Fruit fly (Drosophila melanogaster) Kc167 (cell line): Measurements from ENCODE around the gene CG6972.

Experiments
- Myc ChIP-seq: fragments of >200 bp; optimal IDR thresholded peaks from 2 replicates; lab custom pipeline; 2017; ENCODE audit warnings: missing external identifiers
- Sin3A ChIP-seq: fragments of >200 bp; optimal IDR thresholded peaks from 2 replicates; lab custom pipeline; 2018; ENCODE audit warnings: missing external identifiers
- h ChIP-seq: fragments of >200 bp; optimal IDR thresholded peaks from 3 replicates; lab custom pipeline; 2018; ENCODE audit warnings: missing external identifiers
- insv ChIP-seq: fragments of >200 bp; optimal IDR thresholded peaks from 3 replicates; lab custom pipeline; 2018; ENCODE audit warnings: missing external identifiers
- psq ChIP-seq: fragments of >200 bp; optimal IDR thresholded peaks from 2 replicates; lab custom pipeline; 2017; ENCODE audit warnings: missing external identifiers
- ttk ChIP-seq: sonication (Bioruptor generic); optimal IDR thresholded peaks from 2 replicates; lab custom pipeline; 2017; ENCODE audit warnings: missing external identifiers

DNA sequence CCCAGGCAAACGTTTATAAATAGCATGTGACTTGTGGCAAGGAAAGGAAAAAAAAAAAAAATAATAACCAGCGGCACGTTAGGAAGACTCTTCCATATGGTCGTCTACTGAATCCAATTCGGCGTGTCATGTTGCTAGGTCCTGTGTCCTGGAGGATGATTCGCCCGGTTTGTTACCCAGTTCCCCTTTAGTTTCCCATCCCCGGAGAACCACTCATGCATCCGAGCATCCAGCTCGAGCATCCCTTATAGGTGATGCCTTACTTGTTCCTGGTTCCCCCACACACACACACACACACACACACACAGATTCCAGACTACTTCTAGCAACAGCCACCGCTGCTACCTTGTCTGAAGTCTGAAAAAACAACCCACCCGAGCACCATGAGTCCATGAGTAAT is 16.1 kb downstream of the CG6972 start:
- no peak for TF ChIP-seq insv
- no peak for TF ChIP-seq psq
- no peak for TF ChIP-seq h (lab: Kevin White, UChicago)
- TF ChIP-seq Sin3A (lab: Kevin White, UChicago): no peak
- TF ChIP-seq ttk (lab: Kevin White, UChicago): no peak
- TF ChIP-seq Myc (lab: Kevin White, UChicago): no peak
